Worm (Caenorhabditis elegans): ENCODE measurements around the gene B0252.8.

Gene B0252.8

ce11 chrII:6935975-6936374 lies 20.0 kb downstream of the B0252.8 start:
- TF ChIP-seq elt-3 (tag; optimal IDR thresholded peaks at IDR 0.05) = no peak
- no peak for TF ChIP-seq nhr-77 (tag; optimal IDR thresholded peaks at IDR 0.05)
- TF ChIP-seq snpc-4 (tag; optimal IDR thresholded peaks at IDR 0.05) = no peak
- no peak for TF ChIP-seq ztf-1 (GFP tag; conservative IDR thresholded peaks at IDR 0.05)
- no peak for TF ChIP-seq nhr-23 (tag; optimal IDR thresholded peaks at IDR 0.05)
- TF ChIP-seq ama-1 (optimal IDR thresholded peaks at IDR 0.05) = no peak
- TF ChIP-seq nhr-237 (tag; optimal IDR thresholded peaks at IDR 0.05) = no peak
- TF ChIP-seq lin-11 (tag; optimal IDR thresholded peaks at IDR 0.05) = no peak
- TF ChIP-seq unc-39 (tag; optimal IDR thresholded peaks at IDR 0.05) = no peak
- no peak for TF ChIP-seq ceh-16 (tag; optimal IDR thresholded peaks at IDR 0.05)
- TF ChIP-seq nhr-6 (tag; optimal IDR thresholded peaks at IDR 0.05) = no peak
- no peak for TF ChIP-seq nhr-11 (tag; optimal IDR thresholded peaks at IDR 0.05)
- no peak for TF ChIP-seq peb-1 (tag; optimal IDR thresholded peaks at IDR 0.05)

- no peak for TF ChIP-seq alr-1 (tag; optimal IDR thresholded peaks at IDR 0.05)
- no peak for TF ChIP-seq unc-39 (tag; optimal IDR thresholded peaks at IDR 0.05)
Measured at ce11 chrII:6936528-6936927, 20.6 kb downstream of the B0252.8 start.

DNA sequence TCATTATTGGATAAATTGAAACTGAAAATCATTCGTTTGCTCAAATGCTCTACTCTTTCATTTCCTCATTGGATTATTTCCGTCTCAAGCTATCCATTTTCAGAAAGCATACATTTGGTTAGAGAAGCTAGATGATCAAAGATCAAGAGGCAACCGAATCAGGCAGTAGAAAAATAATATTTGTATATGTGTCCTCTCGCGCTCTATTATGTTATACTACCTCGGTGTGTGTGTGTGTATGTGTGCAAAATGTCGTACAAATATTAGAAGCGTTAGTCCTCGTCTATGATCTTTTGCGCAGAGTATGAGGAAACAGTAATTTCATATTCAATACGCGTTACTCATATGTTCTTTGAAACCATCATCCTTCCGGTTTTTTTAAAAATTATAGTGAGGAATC lies 21.1 kb downstream of the B0252.8 start:
- peak; percentile 27 for TF ChIP-seq sma-9 (GFP tag; optimal IDR thresholded peaks at IDR 0.05)
- no peak for TF ChIP-seq sma-9 (tag; optimal IDR thresholded peaks at IDR 0.05)
- TF ChIP-seq nhr-21 (tag; optimal IDR thresholded peaks at IDR 0.05) = no peak

DNA sequence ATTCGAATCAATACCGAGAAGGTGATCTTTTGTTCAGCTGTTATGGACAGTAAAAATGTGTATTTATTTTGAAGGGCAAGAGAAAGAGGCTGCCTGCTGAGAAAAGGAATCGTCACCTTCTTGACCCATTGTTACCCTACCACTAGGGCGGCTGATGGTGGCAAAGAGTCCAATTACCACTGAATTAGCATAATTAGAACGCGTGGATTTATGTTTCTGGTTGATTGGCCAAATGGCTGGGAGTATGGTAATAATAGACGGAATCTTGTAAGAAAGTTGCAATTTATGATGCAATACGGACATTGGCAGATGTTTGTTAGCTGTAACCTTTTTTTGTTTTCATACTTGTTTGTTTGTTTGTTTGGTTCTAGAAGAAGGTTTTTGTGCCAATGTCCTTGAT lies 23.9 kb downstream of the B0252.8 start:
- TF ChIP-seq nhr-25 (tag; optimal IDR thresholded peaks at IDR 0.05) = peak; percentile 36
- no peak for TF ChIP-seq snpc-4 (tag; optimal IDR thresholded peaks at IDR 0.05)

DNA sequence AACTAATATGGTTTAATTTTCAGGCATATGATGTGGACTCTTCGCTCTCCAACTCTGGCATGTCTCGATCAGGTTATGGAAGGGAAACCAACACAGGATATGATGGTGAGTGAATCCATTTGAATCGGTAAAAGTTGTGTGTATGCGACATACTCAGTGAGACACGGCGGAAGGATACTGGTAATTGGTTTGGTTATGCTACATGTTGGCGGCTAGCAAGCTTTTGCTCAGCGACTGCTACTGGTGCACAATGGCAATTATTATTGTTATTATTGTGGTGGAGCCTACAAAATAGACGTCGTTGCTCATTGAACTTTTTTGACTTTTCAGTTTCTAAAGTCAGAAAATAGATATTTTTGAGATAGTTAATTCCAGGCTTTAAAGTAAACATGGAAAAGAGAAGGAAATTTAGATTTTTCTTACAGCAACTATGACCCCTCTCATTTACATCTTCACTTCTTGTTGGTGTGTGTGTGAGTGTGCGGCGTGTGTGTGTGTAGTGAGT lies 24.8 kb downstream of the B0252.8 start:
- no peak for TF ChIP-seq unc-62 (GFP tag; optimal IDR thresholded peaks at IDR 0.05)
- no peak for TF ChIP-seq gmeb-1 (tag; optimal IDR thresholded peaks at IDR 0.05)
- TF ChIP-seq elt-1 (tag; optimal IDR thresholded peaks at IDR 0.05) = no peak

ce11 chrII:6941520-6941919 lies 25.6 kb downstream of the B0252.8 start:
- no peak for TF ChIP-seq alr-1 (tag; optimal IDR thresholded peaks at IDR 0.05)
- TF ChIP-seq zag-1 (tag; optimal IDR thresholded peaks at IDR 0.05) = peak; percentile 10

DNA sequence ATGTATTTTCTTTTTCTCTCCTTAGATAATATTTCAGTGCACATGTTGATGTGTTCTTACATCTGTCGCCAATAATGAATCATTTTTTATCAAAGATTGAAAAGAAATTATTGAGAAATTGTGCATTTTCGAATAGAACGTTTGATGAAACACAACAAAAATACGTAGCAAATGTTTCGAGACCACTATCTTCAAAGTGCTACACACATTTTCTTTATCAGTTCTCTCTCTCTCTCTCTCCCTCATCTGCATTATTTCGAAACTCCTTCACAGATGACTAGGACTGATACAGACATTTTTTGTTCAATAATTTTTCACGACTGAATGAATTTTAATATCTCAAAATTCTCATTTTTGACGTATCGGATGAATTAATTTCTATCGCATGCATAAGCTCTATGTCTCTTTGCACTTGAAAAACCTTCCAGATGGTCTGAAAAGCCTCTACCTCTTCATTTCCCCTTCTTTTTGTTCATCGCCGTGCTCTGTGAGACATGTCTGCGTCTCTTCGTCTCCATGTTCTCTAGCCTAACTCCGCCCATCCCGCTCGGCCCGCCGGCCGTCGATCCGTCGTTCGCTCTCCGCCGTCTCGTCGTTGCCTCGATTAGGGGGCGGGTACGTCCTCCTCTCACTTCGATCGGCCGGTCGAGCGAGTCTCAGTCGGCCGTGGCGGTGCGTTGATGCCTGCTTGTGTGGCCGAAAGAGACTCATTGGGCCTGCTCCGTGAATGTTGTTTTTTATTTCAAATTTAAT lies 27.5 kb downstream of the B0252.8 start:
- TF ChIP-seq lin-13 (GFP tag; optimal IDR thresholded peaks at IDR 0.05) (no peak), unc-55 (GFP tag; optimal IDR thresholded peaks at IDR 0.05) (peak; percentile 35), fos-1 (tag; optimal IDR thresholded peaks at IDR 0.05) (peak; percentile 30), egl-27 (tag; optimal IDR thresholded peaks at IDR 0.05) (no peak), gmeb-1 (tag; optimal IDR thresholded peaks at IDR 0.05) (no peak), C34F6.9 (tag; optimal IDR thresholded peaks at IDR 0.05) (peak; percentile 49), lsy-2 (tag; optimal IDR thresholded peaks at IDR 0.05) (peak in 1 of 2 experiments; percentile 25), F13H6.1 (tag; optimal IDR thresholded peaks at IDR 0.05) (peak; percentile 64)

DNA sequence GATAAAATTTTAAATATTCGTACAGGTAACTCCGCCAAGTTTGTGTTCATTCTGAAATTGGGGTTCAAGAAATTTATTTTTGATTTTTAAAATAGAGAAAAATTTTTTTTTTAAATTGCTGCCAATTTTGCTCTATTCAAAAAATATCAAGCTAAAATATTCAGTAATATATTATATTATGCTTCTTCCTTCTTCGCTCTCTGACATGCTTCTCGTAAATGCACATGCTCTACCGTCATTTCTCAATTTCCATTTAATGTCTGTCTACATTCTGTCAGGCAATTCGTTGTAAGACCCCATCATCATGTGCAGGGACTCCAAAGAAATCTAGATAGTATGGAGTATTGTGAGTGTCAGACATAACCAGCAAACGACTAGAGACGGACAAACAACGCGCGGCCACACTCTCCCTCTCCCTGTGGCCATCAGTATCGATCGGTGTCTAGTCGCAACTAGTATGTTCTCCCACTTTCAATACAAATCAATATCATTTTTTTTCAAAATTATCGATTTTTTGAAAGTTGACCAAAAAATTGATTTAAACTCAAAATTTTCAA lies 35.4 kb downstream of the B0252.8 start, which contains the start of the genes malt-1 and ceh-38:
TSS of gene malt-1 (minus strand) at position 51 of the 557 bp plus-strand sequence.
TSS of gene ceh-38 (plus strand) at position 277 of the 557 bp plus-strand sequence.
- peak; percentile 72 for TF ChIP-seq ama-1 (optimal IDR thresholded peaks at IDR 0.05)
- TF ChIP-seq nhr-21 (tag; optimal IDR thresholded peaks at IDR 0.05) = peak; percentile 89
- no peak for TF ChIP-seq aly-2 (tag; optimal IDR thresholded peaks at IDR 0.05)
- TF ChIP-seq lin-39 (tag; optimal IDR thresholded peaks at IDR 0.05) = peak; percentile 92
- peak; percentile 100 for TF ChIP-seq alr-1 (tag; optimal IDR thresholded peaks at IDR 0.05)
- TF ChIP-seq sma-9 (GFP tag; optimal IDR thresholded peaks at IDR 0.05) = peak; percentile 94
- no peak for TF ChIP-seq sma-9 (tag; optimal IDR thresholded peaks at IDR 0.05)
- no peak for TF ChIP-seq ztf-1 (GFP tag; conservative IDR thresholded peaks at IDR 0.05)
- TF ChIP-seq nhr-10 (tag; optimal IDR thresholded peaks at IDR 0.05) = no peak
- TF ChIP-seq elt-1 (tag; optimal IDR thresholded peaks at IDR 0.05) = no peak
- peak; percentile 58 for TF ChIP-seq ZK546.5 (tag; optimal IDR thresholded peaks at IDR 0.05)
- peak; percentile 95 for TF ChIP-seq mab-5 (tag; optimal IDR thresholded peaks at IDR 0.05)
- TF ChIP-seq R02D3.7 (tag; optimal IDR thresholded peaks at IDR 0.05) = peak; percentile 60
- no peak for TF ChIP-seq elt-3 (tag; optimal IDR thresholded peaks at IDR 0.05)
- peak; percentile 73 to 96 for TF ChIP-seq mdl-1 (tag; optimal IDR thresholded peaks at IDR 0.05)
- peak; percentile 87 for TF ChIP-seq unc-62 (GFP tag; optimal IDR thresholded peaks at IDR 0.05)
- TF ChIP-seq nhr-25 (tag; optimal IDR thresholded peaks at IDR 0.05) = peak; percentile 92
- peak; percentile 45 for TF ChIP-seq skn-1 (tag; optimal IDR thresholded peaks at IDR 0.05)
- TF ChIP-seq Y55F3AM.14 (GFP tag; optimal IDR thresholded peaks at IDR 0.05) = peak; percentile 71
- no peak for TF ChIP-seq peb-1 (tag; optimal IDR thresholded peaks at IDR 0.05)
- TF ChIP-seq nhr-6 (tag; optimal IDR thresholded peaks at IDR 0.05) = peak; percentile 94
- TF ChIP-seq zag-1 (tag; optimal IDR thresholded peaks at IDR 0.05) = peak; percentile 91

All from whole organism, L2 larva.